Fruit fly (Drosophila melanogaster) whole organism, adult: Measurements from ENCODE around the gene CG7766.
A peak's percentile ranks its signal among the peaks of the same experiment; 100 is the strongest.

Source experiments
- CG11617 ChIP-seq: fragments of 200-800 bp; sonication (Bioruptor generic); optimal IDR thresholded peaks from 2 replicates; lab custom pipeline; 2017; ENCODE audit warnings: mild to moderate bottlenecking, missing biosample characterization, missing genetic modification reagents, missing genetic modification characterization
- CG12768 ChIP-seq: fragments of 200-800 bp; sonication (Bioruptor generic); optimal IDR thresholded peaks from 2 replicates; lab custom pipeline; 2017; ENCODE audit warnings: missing biosample characterization, missing genetic modification characterization, mild to moderate bottlenecking, moderate library complexity, missing genetic modification reagents
- CG14711 ChIP-seq: fragments of 200-800 bp; sonication (Bioruptor generic); optimal IDR thresholded peaks from 2 replicates; lab custom pipeline; 2018; ENCODE audit warnings: missing biosample characterization, mild to moderate bottlenecking, missing genetic modification characterization, moderate library complexity
- CG1620 ChIP-seq: fragments of 200-800 bp; sonication (Bioruptor generic); optimal IDR thresholded peaks from 2 replicates; lab custom pipeline; 2016; ENCODE audit warnings: missing biosample characterization, missing genetic modification characterization
- CG33017 ChIP-seq: fragments of 200-800 bp; sonication (Bioruptor generic); optimal IDR thresholded peaks from 2 replicates; lab custom pipeline; 2018; ENCODE audit warnings: missing biosample characterization, mild to moderate bottlenecking, missing genetic modification characterization, moderate library complexity
- CG5204 ChIP-seq: fragments of 200-800 bp; sonication (Bioruptor generic); optimal IDR thresholded peaks from 2 replicates; lab custom pipeline; 2016; ENCODE audit warnings: missing biosample characterization, missing genetic modification characterization
- CG7045 ChIP-seq: fragments of 200-800 bp; sonication (Bioruptor generic); optimal IDR thresholded peaks from 2 replicates; lab custom pipeline; 2017; ENCODE audit warnings: missing biosample characterization, mild to moderate bottlenecking, missing genetic modification characterization
- CG7101 ChIP-seq: fragments of 200-800 bp; sonication (Bioruptor generic); optimal IDR thresholded peaks from 2 replicates; lab custom pipeline; 2018; ENCODE audit warnings: missing biosample characterization, mild to moderate bottlenecking, missing genetic modification characterization, moderate library complexity
- Clk ChIP-seq: fragments of 200-800 bp; sonication (Bioruptor generic); optimal IDR thresholded peaks from 2 replicates; lab custom pipeline; 2017; ENCODE audit warnings: missing biosample characterization, missing genetic modification characterization
- Crg-1 ChIP-seq: fragments of 200-800 bp; sonication (Bioruptor generic); optimal IDR thresholded peaks from 2 replicates; lab custom pipeline; 2016; ENCODE audit warnings: missing biosample characterization, missing genetic modification characterization
- Hr96 ChIP-seq: fragments of 200-800 bp; sonication (Bioruptor generic); optimal IDR thresholded peaks from 2 replicates; lab custom pipeline; 2016; ENCODE audit warnings: missing biosample characterization, missing genetic modification characterization
- Mnt ChIP-seq: fragments of 200-800 bp; sonication (Bioruptor generic); optimal IDR thresholded peaks from 2 replicates; lab custom pipeline; 2016; ENCODE audit warnings: missing biosample characterization, mild to moderate bottlenecking, missing genetic modification characterization
- bab1 ChIP-seq: fragments of 200-800 bp; sonication (Bioruptor generic); optimal IDR thresholded peaks from 3 replicates; lab custom pipeline; 2019; ENCODE audit warnings: missing biosample characterization, mild to moderate bottlenecking, missing genetic modification characterization, moderate library complexity
- cic ChIP-seq: fragments of 200-800 bp; sonication (Bioruptor generic); optimal IDR thresholded peaks from 2 replicates; lab custom pipeline; 2017; ENCODE audit warnings: missing biosample characterization, mild to moderate bottlenecking, missing genetic modification characterization, moderate library complexity
- cnc ChIP-seq, 2 experiments: fragments of >200 bp; optimal IDR thresholded peaks; 2 replicates each; lab custom pipeline; 2017
- kay ChIP-seq: fragments of 200-800 bp; sonication (Bioruptor generic); peaks from one replicate; lab custom pipeline; 2016; ENCODE audit warnings: missing biosample characterization, missing genetic modification characterization, borderline replicate concordance
- ovo ChIP-seq: fragments of 200-800 bp; sonication (Bioruptor generic); optimal IDR thresholded peaks from 2 replicates; lab custom pipeline; 2016; ENCODE audit warnings: missing biosample characterization, missing genetic modification characterization
- pad ChIP-seq: fragments of 200-800 bp; sonication (Bioruptor generic); optimal IDR thresholded peaks from 3 replicates; lab custom pipeline; 2017; ENCODE audit warnings: missing biosample characterization, missing genetic modification characterization, mild to moderate bottlenecking, moderate library complexity, missing genetic modification reagents
- tj ChIP-seq: fragments of 200-800 bp; sonication (Bioruptor generic); optimal IDR thresholded peaks from 3 replicates; lab custom pipeline; 2017; ENCODE audit warnings: missing biosample characterization, mild to moderate bottlenecking, missing genetic modification characterization, moderate library complexity
- toe ChIP-seq: fragments of 200-800 bp; sonication (Bioruptor generic); optimal IDR thresholded peaks from 2 replicates; lab custom pipeline; 2016; ENCODE audit warnings: missing biosample characterization, missing genetic modification characterization

CG7766 gene

DNA sequence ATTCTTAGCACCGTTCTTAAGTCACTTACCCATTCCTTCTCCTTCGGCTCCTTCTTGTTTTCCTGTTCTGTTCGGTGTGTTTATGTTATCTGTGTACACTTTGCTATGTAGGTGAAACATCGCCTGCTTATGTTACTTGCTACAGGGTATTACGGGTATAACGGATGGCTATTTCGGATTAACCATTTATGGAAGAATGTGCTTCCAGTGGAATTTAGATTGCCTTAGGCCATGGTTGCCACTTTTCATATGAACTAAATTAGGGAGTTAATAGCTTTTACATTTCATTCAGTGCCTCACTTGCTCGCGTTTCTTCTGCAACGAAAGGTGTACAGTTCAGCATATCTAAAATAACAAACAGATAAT is 55.2 kb downstream of the CG7766 start:
- TF ChIP-seq Mnt (no peak), cnc (optimal IDR thresholded peaks at IDR 0.05; lab: Kevin White, UChicago) (no peak), CG7045 (GFP tag; lab: Kevin White, UChicago) (no peak), CG5204 (GFP tag; lab: Kevin White, UChicago) (no peak), CG33017 (no peak), Clk (no peak), cic (GFP tag; lab: Kevin White, UChicago) (no peak), Crg-1 (no peak), bab1 (GFP tag; lab: Kevin White, UChicago) (no peak), Hr96 (GFP tag; lab: Kevin White, UChicago) (no peak), CG14711 (tag; lab: Kevin White, UChicago) (no peak), pad (GFP tag; lab: Kevin White, UChicago) (no peak), kay (GFP tag; lab: Kevin White, UChicago) (no peak), CG11617 (GFP tag; lab: Kevin White, UChicago) (no peak), CG7101 (tag; lab: Kevin White, UChicago) (no peak), tj (GFP tag; lab: Kevin White, UChicago) (no peak), toe (GFP tag; lab: Kevin White, UChicago) (no peak), ovo (GFP tag; lab: Kevin White, UChicago) (no peak)

DNA sequence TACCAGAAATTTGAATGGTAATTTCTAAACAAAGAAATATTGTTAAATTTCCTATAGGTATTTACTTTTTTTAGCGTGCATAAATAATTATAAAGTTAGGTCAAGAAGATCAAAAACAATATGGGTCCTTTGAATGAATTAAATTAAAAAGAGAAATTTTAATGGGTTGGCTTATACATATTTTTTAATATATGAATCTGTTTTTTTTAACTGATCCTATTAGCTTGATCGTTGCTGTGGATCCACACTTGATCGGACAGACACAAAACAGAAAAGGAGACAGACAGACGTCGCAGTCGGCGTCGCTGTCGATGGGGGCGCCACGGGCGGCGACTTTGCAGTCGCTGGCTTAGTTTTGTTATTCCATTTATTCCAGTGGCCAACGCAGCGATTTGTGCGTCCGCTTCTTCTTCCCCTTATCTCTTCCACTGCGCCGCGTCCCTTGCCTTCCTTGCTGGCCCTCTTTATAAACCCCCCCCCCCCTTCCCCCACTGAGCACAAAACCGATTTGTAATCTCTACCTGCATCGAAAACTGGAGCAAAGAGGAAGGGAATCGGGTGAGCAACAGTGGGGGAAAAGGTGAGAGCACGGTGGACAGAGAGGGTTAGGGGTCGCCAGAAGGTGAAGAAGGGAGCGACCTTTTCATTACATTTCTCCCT is 55.7 kb downstream of the CG7766 start:
- peak; percentile 32 for TF ChIP-seq CG33017
- TF ChIP-seq Mnt = no peak
- peak; percentile 44 for TF ChIP-seq CG14711 (tag; lab: Kevin White, UChicago)
- peak; percentile 37 for TF ChIP-seq bab1 (GFP tag; lab: Kevin White, UChicago)
- no peak for TF ChIP-seq Clk
- TF ChIP-seq CG7045 (GFP tag; lab: Kevin White, UChicago) = no peak
- TF ChIP-seq Hr96 (GFP tag; lab: Kevin White, UChicago) = no peak
- no peak for TF ChIP-seq cnc (optimal IDR thresholded peaks at IDR 0.05; lab: Kevin White, UChicago)
- peak; percentile 46 for TF ChIP-seq CG7101 (tag; lab: Kevin White, UChicago)
- no peak for TF ChIP-seq toe (GFP tag; lab: Kevin White, UChicago)
- no peak for TF ChIP-seq ovo (GFP tag; lab: Kevin White, UChicago)
- peak; percentile 84 for TF ChIP-seq pad (GFP tag; lab: Kevin White, UChicago)

DNA sequence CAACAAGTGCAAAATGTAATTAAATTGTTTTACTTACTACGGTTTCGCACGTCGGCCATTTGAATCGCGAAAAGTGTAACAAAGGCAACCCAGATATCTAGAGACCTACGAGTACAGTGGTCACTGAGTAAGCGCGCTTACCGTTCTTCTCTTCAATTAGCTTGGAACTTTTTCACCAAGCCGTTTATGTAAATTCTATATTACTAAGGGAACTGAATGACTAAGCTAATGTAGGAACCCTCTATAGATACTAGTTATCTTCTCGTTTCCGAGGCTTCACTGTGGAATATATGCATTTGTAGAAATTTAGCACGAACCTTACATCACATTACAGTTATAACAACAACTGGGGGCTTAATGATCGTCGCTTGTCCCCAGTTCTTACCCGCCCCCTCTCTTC is 56.6 kb downstream of the CG7766 start:
- TF ChIP-seq CG7045 (GFP tag; lab: Kevin White, UChicago) = peak; percentile 49
- TF ChIP-seq ovo (GFP tag; lab: Kevin White, UChicago) = peak; percentile 47
- no peak for TF ChIP-seq cic (GFP tag; lab: Kevin White, UChicago)
- peak; percentile 89 for TF ChIP-seq CG7101 (tag; lab: Kevin White, UChicago)
- TF ChIP-seq bab1 (GFP tag; lab: Kevin White, UChicago) = peak; percentile 98
- peak; percentile 78 for TF ChIP-seq Hr96 (GFP tag; lab: Kevin White, UChicago)
- no peak for TF ChIP-seq cnc (optimal IDR thresholded peaks at IDR 0.05; lab: Kevin White, UChicago)
- peak; percentile 84 for TF ChIP-seq CG1620 (GFP tag; lab: Kevin White, UChicago)
- peak; percentile 81 for TF ChIP-seq CG14711 (tag; lab: Kevin White, UChicago)
- TF ChIP-seq CG11617 (GFP tag; lab: Kevin White, UChicago) = peak; percentile 45
- TF ChIP-seq CG5204 (GFP tag; lab: Kevin White, UChicago) = peak; percentile 66
- TF ChIP-seq toe (GFP tag; lab: Kevin White, UChicago) = peak; percentile 61
- TF ChIP-seq Mnt = peak; percentile 42
- TF ChIP-seq tj (GFP tag; lab: Kevin White, UChicago) = peak; percentile 36
- no peak for TF ChIP-seq Clk
- TF ChIP-seq CG33017 = peak; percentile 71
- peak; percentile 56 for TF ChIP-seq CG12768 (GFP tag; lab: Kevin White, UChicago)
- TF ChIP-seq pad (GFP tag; lab: Kevin White, UChicago) = peak; percentile 71
- TF ChIP-seq Crg-1 = peak; percentile 78
- no peak for TF ChIP-seq kay (GFP tag; lab: Kevin White, UChicago)

DNA sequence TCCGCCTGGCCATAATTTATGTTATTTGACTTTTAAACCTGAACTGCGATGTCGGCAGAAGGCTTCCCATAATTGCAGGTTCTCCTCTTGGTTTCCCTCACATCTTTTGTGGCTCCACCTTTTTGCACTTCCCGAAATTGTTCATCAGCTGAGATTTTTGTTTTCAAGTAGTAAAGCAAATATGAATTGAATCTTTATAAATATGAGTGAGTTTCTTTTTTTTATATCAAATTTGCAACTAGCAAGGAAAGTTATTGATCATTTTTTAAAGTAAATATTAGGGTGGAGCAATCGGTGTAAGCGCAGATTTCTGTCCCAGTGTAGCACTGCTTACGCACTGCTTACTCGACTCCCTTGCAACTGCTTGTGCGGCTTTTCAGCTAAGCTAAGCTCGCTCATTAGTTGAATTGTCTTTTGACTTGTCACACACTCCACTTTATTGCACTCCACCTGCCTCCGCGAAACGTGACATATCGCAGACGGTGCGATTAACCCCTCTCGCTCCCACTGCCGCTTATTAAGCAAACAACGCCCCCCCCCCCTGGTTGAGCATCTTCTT is 57.1 kb downstream of the CG7766 start:
- TF ChIP-seq kay (GFP tag; lab: Kevin White, UChicago) (peak; percentile 62), bab1 (GFP tag; lab: Kevin White, UChicago) (no peak)

DNA sequence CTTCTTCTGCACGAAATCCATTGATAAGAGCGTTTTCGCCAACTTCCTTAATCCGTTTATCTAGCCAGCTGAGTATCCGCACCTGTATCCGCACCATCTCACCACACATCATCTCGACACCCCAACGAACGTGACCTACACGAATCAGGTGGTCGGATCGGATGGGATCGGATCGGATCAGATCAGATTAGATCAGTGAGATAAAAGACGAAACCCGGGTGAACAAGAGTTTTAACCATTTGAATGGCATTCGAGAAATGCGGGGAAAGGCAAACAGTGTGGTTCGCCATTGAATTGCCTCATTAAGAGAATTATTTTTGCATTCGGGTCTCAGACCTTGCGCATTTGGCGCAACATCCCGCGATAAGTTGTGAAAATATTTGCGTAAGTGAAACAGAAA is 58.7 kb downstream of the CG7766 start:
- no peak for TF ChIP-seq cnc (optimal IDR thresholded peaks at IDR 0.05; lab: Kevin White, UChicago)
- TF ChIP-seq kay (GFP tag; lab: Kevin White, UChicago) = no peak
- TF ChIP-seq toe (GFP tag; lab: Kevin White, UChicago) = no peak
- peak; percentile 28 for TF ChIP-seq Mnt
- no peak for TF ChIP-seq CG11617 (GFP tag; lab: Kevin White, UChicago)
- TF ChIP-seq CG7045 (GFP tag; lab: Kevin White, UChicago) = no peak
- no peak for TF ChIP-seq CG14711 (tag; lab: Kevin White, UChicago)
- TF ChIP-seq CG7101 (tag; lab: Kevin White, UChicago) = peak; percentile 16
- TF ChIP-seq bab1 (GFP tag; lab: Kevin White, UChicago) = no peak
- TF ChIP-seq CG5204 (GFP tag; lab: Kevin White, UChicago) = no peak
- no peak for TF ChIP-seq CG12768 (GFP tag; lab: Kevin White, UChicago)
- TF ChIP-seq pad (GFP tag; lab: Kevin White, UChicago) = no peak
- TF ChIP-seq tj (GFP tag; lab: Kevin White, UChicago) = no peak
- TF ChIP-seq Hr96 (GFP tag; lab: Kevin White, UChicago) = no peak
- TF ChIP-seq ovo (GFP tag; lab: Kevin White, UChicago) = no peak
- no peak for TF ChIP-seq CG1620 (GFP tag; lab: Kevin White, UChicago)
- no peak for TF ChIP-seq Clk
- TF ChIP-seq cic (GFP tag; lab: Kevin White, UChicago) = no peak
